Worm (Caenorhabditis elegans) whole organism, L3 larva: Measurements from ENCODE around the gene xbx-4.

Source experiments
- egl-27 ChIP-seq: sonication (generic microtip); optimal IDR thresholded peaks from 4 replicates; lab custom pipeline; 2017; ENCODE audit warnings: missing biosample characterization, missing genetic modification reagents, missing genetic modification characterization
- fkh-10 ChIP-seq: sonication (generic microtip); optimal IDR thresholded peaks from 2 replicates; lab custom pipeline; 2017; ENCODE audit warnings: missing biosample characterization, missing genetic modification reagents, missing genetic modification characterization
- sea-2 ChIP-seq: fragments of 150-350 bp; sonication (generic microtip); optimal IDR thresholded peaks from 4 replicates; lab custom pipeline; 2014; ENCODE audit warnings: missing biosample characterization, missing genetic modification reagents, missing genetic modification characterization
- ztf-4 ChIP-seq: fragments of 150-350 bp; optimal IDR thresholded peaks from 2 replicates; lab custom pipeline; 2014; ENCODE audit warnings: missing biosample characterization, missing genetic modification characterization

ce11 chrIV:2083146-2083545 is 31.3 kb upstream of the xbx-4 start:
- TF ChIP-seq ztf-4 (tag; lab: Kevin White, UChicago) (no peak), sea-2 (no peak), fkh-10 (GFP tag; lab: Kevin White, UChicago) (no peak), egl-27 (tag; lab: Kevin White, UChicago) (no peak)
